Worm (Caenorhabditis elegans) whole organism, L2 larva: Measurements from ENCODE around the gene R02D5.3.

Source experiments
- alr-1 ChIP-seq: fragments of 150-350 bp; optimal IDR thresholded peaks from 2 replicates; lab custom pipeline; 2014; ENCODE audit warnings: missing biosample characterization, missing genetic modification characterization
- aly-2 ChIP-seq: fragments of 150-350 bp; optimal IDR thresholded peaks from 2 replicates; lab custom pipeline; 2014; ENCODE audit warnings: missing biosample characterization, missing genetic modification characterization
- ama-1 ChIP-seq: fragments of 150-350 bp; optimal IDR thresholded peaks from 2 replicates; lab custom pipeline; 2018; ENCODE audit warnings: inconsistent platforms
- elt-3 ChIP-seq: sonication (generic microtip); optimal IDR thresholded peaks from 2 replicates; lab custom pipeline; 2017; ENCODE audit warnings: missing biosample characterization, missing genetic modification characterization
- nhr-77 ChIP-seq: fragments of 150-350 bp; optimal IDR thresholded peaks from 2 replicates; lab custom pipeline; 2014; ENCODE audit warnings: missing biosample characterization, missing genetic modification characterization
- sma-9 ChIP-seq, 2 experiments: fragments of 150-350 bp in 1 of 2; sonication (generic microtip) in 1 of 2; optimal IDR thresholded peaks; 2 replicates each; lab custom pipeline; 2014 to 2016; ENCODE audit warnings: missing genetic modification characterization in 2 of 2, mild to moderate bottlenecking in 1 of 2, missing biosample characterization in 1 of 2, missing compliant biosample characterization in 1 of 2, missing genetic modification reagents in 1 of 2, moderate library complexity in 1 of 2
- unc-39 ChIP-seq: fragments of 150-350 bp; optimal IDR thresholded peaks from 2 replicates; lab custom pipeline; 2014; ENCODE audit warnings: missing biosample characterization, missing genetic modification characterization
- unc-62 ChIP-seq: fragments of 150-350 bp; optimal IDR thresholded peaks from 2 replicates; lab custom pipeline; 2014; ENCODE audit warnings: missing biosample characterization, missing genetic modification reagents, missing genetic modification characterization

DNA sequence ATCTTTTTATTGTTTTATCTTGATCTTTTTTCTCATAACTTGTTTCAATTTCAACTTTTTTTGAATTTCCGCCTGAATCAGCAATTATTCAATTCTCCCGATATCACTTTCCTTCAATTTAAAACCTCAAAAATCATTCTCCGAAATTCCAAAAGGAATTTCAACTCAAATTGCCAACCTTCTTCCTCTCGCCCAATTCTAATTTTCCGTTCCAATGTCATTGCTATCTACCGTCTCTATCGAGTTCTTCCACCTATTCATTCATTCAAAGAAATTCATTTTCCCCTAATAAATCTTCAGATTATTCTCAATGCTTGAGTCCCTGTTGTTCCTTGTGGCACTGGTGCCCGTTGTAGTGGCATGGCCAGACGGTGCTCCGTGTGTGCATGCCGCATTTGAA lies 42.1 kb upstream of the R02D5.3 start, which contains the start of gene F23B12.4:
- TF ChIP-seq unc-62 (GFP tag; lab: Kevin White, UChicago) (no peak), elt-3 (tag; lab: Kevin White, UChicago) (no peak), alr-1 (tag; lab: Kevin White, UChicago) (no peak), sma-9 (GFP tag; optimal IDR thresholded peaks at IDR 0.05; lab: Kevin White, UChicago) (no peak), sma-9 (tag; optimal IDR thresholded peaks at IDR 0.05; lab: Kevin White, UChicago) (no peak), ama-1 (lab: Kevin White, UChicago) (no peak), unc-39 (no peak), nhr-77 (no peak), aly-2 (tag; lab: Kevin White, UChicago) (no peak)
